Fruit fly (Drosophila melanogaster): ENCODE measurements around the gene Zw10.

Zw10 gene

dm6 chrX:2593753-2594096 is 10.3 kb upstream of the Zw10 start (continued):
- TF ChIP-seq CG14014 (GFP tag; IDR thresholded peaks at IDR 0.05) (peak; percentile 95), ab (GFP tag; optimal IDR thresholded peaks at IDR 0.05) (peak; percentile 84), fru (optimal IDR thresholded peaks at IDR 0.05) (no peak), CG7745 (tag; optimal IDR thresholded peaks at IDR 0.05) (no peak), PHDP (tag; optimal IDR thresholded peaks at IDR 0.05) (peak; percentile 88), CG9876 (GFP tag; optimal IDR thresholded peaks at IDR 0.05) (peak; percentile 91), Sox102F (GFP tag; optimal IDR thresholded peaks at IDR 0.05) (peak; percentile 87), Pdp1 (GFP tag; optimal IDR thresholded peaks at IDR 0.05) (peak; percentile 88 to 95), CG10431 (GFP tag; optimal IDR thresholded peaks at IDR 0.05) (no peak), oc (tag; optimal IDR thresholded peaks at IDR 0.05) (no peak), CG7987 (GFP tag; optimal IDR thresholded peaks at IDR 0.05) (peak; percentile 55), ara (GFP tag; IDR thresholded peaks at IDR 0.05) (peak; percentile 92), kah (GFP tag; optimal IDR thresholded peaks at IDR 0.05) (peak; percentile 64), gce (GFP tag; IDR thresholded peaks at IDR 0.05) (peak; percentile 94), sug (tag; optimal IDR thresholded peaks at IDR 0.05) (peak; percentile 99), cwo (GFP tag; optimal IDR thresholded peaks at IDR 0.05) (peak; percentile 94), slbo (GFP tag; IDR thresholded peaks at IDR 0.05) (peak; percentile 98), Mrtf (GFP tag; IDR thresholded peaks at IDR 0.05) (peak; percentile 93), zfh2 (GFP tag; optimal IDR thresholded peaks at IDR 0.05) (peak; percentile 93), Antp (GFP tag; optimal IDR thresholded peaks at IDR 0.05) (peak; percentile 97), Dip3 (GFP tag; optimal IDR thresholded peaks at IDR 0.05) (peak; percentile 96), wdn (GFP tag; IDR thresholded peaks at IDR 0.05) (peak; percentile 95), Sox100B (GFP tag; optimal IDR thresholded peaks at IDR 0.05) (no peak), gem (tag; optimal IDR thresholded peaks at IDR 0.05) (peak; percentile 87), phol (tag; optimal IDR thresholded peaks at IDR 0.05) (peak; percentile 80), CG12942 (GFP tag; optimal IDR thresholded peaks at IDR 0.05) (peak; percentile 88), Spps (tag; optimal IDR thresholded peaks at IDR 0.05) (peak; percentile 39), CG17361 (GFP tag; IDR thresholded peaks at IDR 0.05) (peak; percentile 88), Fer1 (GFP tag; optimal IDR thresholded peaks at IDR 0.05) (peak; percentile 95), CG13624 (GFP tag; optimal IDR thresholded peaks at IDR 0.05) (peak; percentile 94), z (GFP tag; IDR thresholded peaks at IDR 0.05) (peak; percentile 52; the same call in 1 of the 3 replicates), CG15514 (GFP tag; optimal IDR thresholded peaks at IDR 0.05) (peak; percentile 90), salm (tag; optimal IDR thresholded peaks at IDR 0.05) (peak; percentile 65), chif (GFP tag; optimal IDR thresholded peaks at IDR 0.05) (peak; percentile 86 to 87), CG17612 (GFP tag; IDR thresholded peaks at IDR 0.05) (peak; percentile 88), rib (GFP tag; IDR thresholded peaks at IDR 0.05) (peak; percentile 97), grn (GFP tag; optimal IDR thresholded peaks at IDR 0.05) (peak; percentile 84), CG10366 (GFP tag; IDR thresholded peaks at IDR 0.05) (peak; percentile 93), Dad (GFP tag; optimal IDR thresholded peaks at IDR 0.05) (peak; percentile 89), sim (GFP tag; IDR thresholded peaks at IDR 0.05) (peak; percentile 75), Eip74EF (GFP tag; optimal IDR thresholded peaks at IDR 0.05) (peak in 1 of 2 experiments; percentile 79), Dip2 (GFP tag; IDR thresholded peaks at IDR 0.05) (peak; percentile 41; the same call in 1 of the 2 replicates), br (optimal IDR thresholded peaks at IDR 0.05) (no peak), H15 (GFP tag; IDR thresholded peaks at IDR 0.05) (peak; percentile 94), Hmx (GFP tag; optimal IDR thresholded peaks at IDR 0.05) (peak; percentile 78), CG9817 (tag; optimal IDR thresholded peaks at IDR 0.05) (peak; percentile 84), Ravus (GFP tag; IDR thresholded peaks at IDR 0.05) (peak; percentile 82), trem (tag; optimal IDR thresholded peaks at IDR 0.05) (peak; percentile 14), NK7.1 (GFP tag; optimal IDR thresholded peaks at IDR 0.05) (peak; percentile 86), fd3F (GFP tag; optimal IDR thresholded peaks at IDR 0.05) (peak; percentile 85), dati (GFP tag; IDR thresholded peaks at IDR 0.05) (peak; percentile 78), seq (GFP tag; IDR thresholded peaks at IDR 0.05) (peak; percentile 91)
